Worm (Caenorhabditis elegans) whole organism, young adult: Measurements from ENCODE around the gene Y39A1A.20.

ENCODE experiments used
- T26A5.8 ChIP-seq: sonication (generic microtip); optimal IDR thresholded peaks from 2 replicates; lab custom pipeline; 2016; ENCODE audit warnings: missing genetic modification characterization, missing compliant biosample characterization
- egl-44 ChIP-seq: fragments of 200-800 bp; sonication (Bioruptor generic); IDR thresholded peaks from 2 replicates; pipeline ENCODE4 v1.3.6; 2022; ENCODE audit warnings: missing genetic modification reagents, missing genetic modification characterization, missing compliant biosample characterization
- nfyb-1 ChIP-seq: fragments of 200-800 bp; sonication (Bioruptor generic); IDR thresholded peaks from 2 replicates; pipeline ENCODE4 v1.3.6; 2022; ENCODE audit warnings: missing genetic modification reagents, missing genetic modification characterization, missing compliant biosample characterization

ce11 chrIII:10709676-10710075 lies 9.3 kb upstream of the Y39A1A.20 start:
- TF ChIP-seq T26A5.8: no peak
- TF ChIP-seq egl-44 (GFP tag; lab: Robert Waterston, UW): no peak
- TF ChIP-seq nfyb-1: no peak
